Worm (Caenorhabditis elegans) whole organism, L1 larva: Measurements from ENCODE around the gene mlc-7.
A peak's percentile ranks its signal among the peaks of the same experiment; 100 is the strongest.

Experiments used
- aha-1 ChIP-seq: fragments of 150-350 bp; optimal IDR thresholded peaks from 2 replicates; lab custom pipeline; 2014; ENCODE audit warnings: missing biosample characterization, missing genetic modification characterization
- ceh-88 ChIP-seq: fragments of 200-800 bp; sonication (Bioruptor generic); IDR thresholded peaks from 2 replicates; pipeline ENCODE4 v1.3.6; 2022; ENCODE audit warnings: missing genetic modification characterization, missing compliant biosample characterization
- egl-27 ChIP-seq, 2 experiments: fragments of 150-350 bp in 1 of 2; sonication (generic microtip); optimal IDR thresholded peaks; 3 replicates each; lab custom pipeline; 2017 to 2018; ENCODE audit warnings: missing biosample characterization in 2 of 2, missing genetic modification characterization in 2 of 2, missing genetic modification reagents in 2 of 2
- lin-13 ChIP-seq: fragments of 150-350 bp; optimal IDR thresholded peaks from 2 replicates; lab custom pipeline; 2014; ENCODE audit warnings: missing biosample characterization, missing genetic modification reagents, missing genetic modification characterization
- mdl-1 ChIP-seq, 2 experiments: fragments of 150-350 bp; optimal IDR thresholded peaks; 2 replicates each; lab custom pipeline; 2014 to 2017; ENCODE audit warnings: missing biosample characterization in 2 of 2, missing genetic modification characterization in 2 of 2, inconsistent platforms in 1 of 2
- mep-1 ChIP-seq: fragments of 150-350 bp; optimal IDR thresholded peaks from 2 replicates; lab custom pipeline; 2014; ENCODE audit warnings: missing biosample characterization, missing genetic modification characterization
- nhr-28 ChIP-seq: fragments of 150-350 bp; optimal IDR thresholded peaks from 2 replicates; lab custom pipeline; 2014; ENCODE audit warnings: missing biosample characterization, missing genetic modification characterization
- nhr-47 ChIP-seq: sonication (generic microtip); optimal IDR thresholded peaks from 2 replicates; lab custom pipeline; 2016; ENCODE audit warnings: mild to moderate bottlenecking, missing genetic modification characterization, moderate library complexity, missing compliant biosample characterization
- pqm-1 ChIP-seq: sonication (generic microtip); optimal IDR thresholded peaks from 3 replicates; lab custom pipeline; 2017; ENCODE audit warnings: missing biosample characterization, missing genetic modification characterization
- tbx-2 ChIP-seq: sonication (generic microtip); optimal IDR thresholded peaks from 2 replicates; lab custom pipeline; 2016; ENCODE audit warnings: missing genetic modification characterization, missing compliant biosample characterization
- unc-30 ChIP-seq: sonication (generic microtip); optimal IDR thresholded peaks from 2 replicates; lab custom pipeline; 2017; ENCODE audit warnings: missing biosample characterization, missing genetic modification characterization
- zag-1 ChIP-seq: fragments of 150-350 bp; optimal IDR thresholded peaks from 2 replicates; lab custom pipeline; 2014; ENCODE audit warnings: missing biosample characterization, missing genetic modification characterization
- ztf-11 ChIP-seq, 2 experiments: sonication (generic microtip); optimal IDR thresholded peaks; 2 replicates each; lab custom pipeline; 2016 to 2017; ENCODE audit warnings: missing genetic modification characterization in 2 of 2, missing biosample characterization in 1 of 2, missing compliant biosample characterization in 1 of 2

DNA sequence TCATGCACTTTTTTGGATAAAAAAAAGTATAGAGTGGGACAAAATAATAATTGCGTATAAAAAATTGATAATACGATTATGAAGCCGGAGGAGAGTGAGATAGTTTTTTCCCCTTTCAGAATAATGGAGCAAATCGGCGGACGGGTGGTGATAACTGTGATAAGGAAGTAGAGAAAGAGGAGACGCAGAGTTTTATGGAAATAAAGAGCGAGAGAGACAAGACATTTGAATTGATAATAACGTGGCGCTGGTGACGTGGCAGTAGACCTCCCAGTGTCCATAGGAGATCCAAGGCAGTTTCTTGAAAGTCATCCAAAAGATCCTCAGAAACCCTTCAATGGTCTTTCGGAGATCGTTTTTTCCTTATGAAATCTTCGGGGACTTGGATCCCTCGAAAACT, 17.4 kb upstream of the mlc-7 start:
- no peak for TF ChIP-seq nhr-28 (tag; lab: Kevin White, UChicago)
- no peak for TF ChIP-seq tbx-2 (tag; lab: Kevin White, UChicago)
- no peak for TF ChIP-seq unc-30 (tag; lab: Kevin White, UChicago)
- no peak for TF ChIP-seq zag-1 (tag; lab: Kevin White, UChicago)
- TF ChIP-seq nhr-47 (tag; lab: Kevin White, UChicago), result no peak
- no peak for TF ChIP-seq mdl-1 (tag; optimal IDR thresholded peaks at IDR 0.05; lab: Kevin White, UChicago)
- peak; percentile 74 for TF ChIP-seq pqm-1 (tag; lab: Kevin White, UChicago)
- no peak for TF ChIP-seq ceh-88
- TF ChIP-seq egl-27 (tag; optimal IDR thresholded peaks at IDR 0.05; lab: Kevin White, UChicago), result no peak
- no peak for TF ChIP-seq mep-1 (tag; lab: Kevin White, UChicago)
- TF ChIP-seq ztf-11 (tag; optimal IDR thresholded peaks at IDR 0.05; lab: Kevin White, UChicago), result no peak
- no peak for TF ChIP-seq aha-1 (tag; lab: Kevin White, UChicago)
- TF ChIP-seq lin-13, result no peak
